Fruit fly (Drosophila melanogaster): ENCODE measurements around the gene wnd.

Gene wnd

DNA sequence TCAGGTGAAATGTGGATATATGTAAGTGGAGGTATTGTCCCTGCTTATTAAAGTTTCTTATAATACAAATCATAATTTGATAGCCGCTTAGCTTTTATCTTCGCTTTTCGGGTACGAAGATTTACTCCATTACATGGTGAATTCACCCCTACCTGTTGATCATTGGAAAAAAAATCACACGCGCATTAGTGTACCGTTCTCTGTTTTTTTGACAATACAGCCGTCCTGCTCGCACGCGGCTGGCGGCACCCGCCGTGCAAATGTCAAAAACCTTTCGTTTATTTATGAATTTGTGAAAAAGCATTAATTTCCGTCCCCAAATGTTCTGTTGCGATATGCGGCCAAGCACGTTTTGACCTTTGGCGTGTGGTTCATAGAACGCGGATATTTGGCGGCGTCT lies 3.7 kb downstream of the wnd start:
- TF ChIP-seq lola (GFP tag; optimal IDR thresholded peaks at IDR 0.05) = no peak
- no peak for TF ChIP-seq jim (GFP tag; optimal IDR thresholded peaks at IDR 0.05)
- TF ChIP-seq sage (GFP tag; optimal IDR thresholded peaks at IDR 0.05) = no peak
- no peak for TF ChIP-seq Rel (GFP tag; optimal IDR thresholded peaks at IDR 0.05)
- TF ChIP-seq Rel (tag; optimal IDR thresholded peaks at IDR 0.05) = peak; percentile 81

dm6 chr3L:19630701-19631100 lies 4.9 kb downstream of the wnd start:
- TF ChIP-seq jim (GFP tag; optimal IDR thresholded peaks at IDR 0.05) (no peak), Abd-B (GFP tag; optimal IDR thresholded peaks at IDR 0.05) (no peak), rgr (GFP tag; optimal IDR thresholded peaks at IDR 0.05) (peak; percentile 55), CG32264 (GFP tag; optimal IDR thresholded peaks at IDR 0.05) (peak; percentile 42), Jra (GFP tag; optimal IDR thresholded peaks at IDR 0.05) (peak; percentile 64), br (GFP tag; optimal IDR thresholded peaks at IDR 0.05) (peak; percentile 60), fru (GFP tag; optimal IDR thresholded peaks at IDR 0.05) (peak; percentile 45), sage (GFP tag; optimal IDR thresholded peaks at IDR 0.05) (peak; percentile 23), Rel (GFP tag; optimal IDR thresholded peaks at IDR 0.05) (no peak), Rel (tag; optimal IDR thresholded peaks at IDR 0.05) (peak; percentile 51), foxo (GFP tag; optimal IDR thresholded peaks at IDR 0.05) (peak in 1 of 2 experiments; percentile 48), ey (GFP tag; optimal IDR thresholded peaks at IDR 0.05) (peak; percentile 31), CG9705 (GFP tag; optimal IDR thresholded peaks at IDR 0.05) (peak; percentile 36), dl (GFP tag; optimal IDR thresholded peaks at IDR 0.05; ENCODE audit: insufficient read depth in 1 of 2, partially characterized antibody in 2 of 2) (no peak), psq (GFP tag; optimal IDR thresholded peaks at IDR 0.05) (peak; percentile 41), Dfd (GFP tag; optimal IDR thresholded peaks at IDR 0.05) (no peak), Hr83 (GFP tag; optimal IDR thresholded peaks at IDR 0.05; ENCODE audit: poor library complexity, severe bottlenecking) (peak; percentile 89), Myc (optimal IDR thresholded peaks at IDR 0.05) (no peak), h (GFP tag; optimal IDR thresholded peaks at IDR 0.05) (peak; percentile 81), OdsH (GFP tag; optimal IDR thresholded peaks at IDR 0.05) (peak; percentile 47), lola (GFP tag; optimal IDR thresholded peaks at IDR 0.05) (no peak)

dm6 chr3L:19618072-19618958 lies 17.3 kb downstream of the wnd start, which contains the start of gene asf1:
TSS of gene asf1 (plus strand) at chr3L:19618894.
- TF ChIP-seq ey (GFP tag; optimal IDR thresholded peaks at IDR 0.05) (peak; percentile 29), Hr83 (GFP tag; optimal IDR thresholded peaks at IDR 0.05; ENCODE audit: poor library complexity, severe bottlenecking) (no peak), sv (GFP tag; optimal IDR thresholded peaks at IDR 0.05) (peak; percentile 54), Mio (GFP tag; optimal IDR thresholded peaks at IDR 0.05) (no peak), Myc (optimal IDR thresholded peaks at IDR 0.05) (peak; percentile 67), dmrt93B (GFP tag; optimal IDR thresholded peaks at IDR 0.05) (no peak), OdsH (GFP tag; optimal IDR thresholded peaks at IDR 0.05) (peak; percentile 37), Hnf4 (GFP tag; optimal IDR thresholded peaks at IDR 0.05) (no peak), dsf (GFP tag; optimal IDR thresholded peaks at IDR 0.05; ENCODE audit: borderline replicate concordance) (no peak), N (GFP tag; optimal IDR thresholded peaks at IDR 0.05) (no peak), fru (GFP tag; optimal IDR thresholded peaks at IDR 0.05) (peak; percentile 63), psq (GFP tag; optimal IDR thresholded peaks at IDR 0.05) (no peak), Rel (GFP tag; optimal IDR thresholded peaks at IDR 0.05) (no peak), Rel (tag; optimal IDR thresholded peaks at IDR 0.05) (no peak), rgr (GFP tag; optimal IDR thresholded peaks at IDR 0.05) (no peak)

DNA sequence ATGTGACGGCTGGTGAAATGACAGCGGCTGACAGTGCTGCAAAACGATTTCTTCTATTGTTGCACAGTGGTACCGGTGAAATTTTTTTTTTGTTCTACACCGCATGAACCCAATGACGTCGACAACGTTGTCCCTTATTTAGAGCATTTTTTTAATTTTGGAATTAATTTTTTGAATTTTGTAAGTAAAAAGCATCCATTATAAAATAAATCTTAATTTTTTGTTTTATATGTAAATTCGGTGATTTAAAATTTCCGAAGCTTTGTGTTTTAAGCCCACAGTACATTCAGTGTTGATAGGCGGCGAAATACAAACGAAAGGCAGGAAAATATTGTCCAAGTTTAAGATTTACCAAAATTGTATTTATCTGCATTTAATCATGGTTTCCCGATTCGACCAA lies 23.4 kb downstream of the wnd start, which contains the start of the genes Lon and PIG-F:
Lon (minus strand) TSS at position 28 of the 400 bp plus-strand sequence.
PIG-F (plus strand) TSS at position 284 of the 400 bp plus-strand sequence.
- TF ChIP-seq Dfd (GFP tag; optimal IDR thresholded peaks at IDR 0.05) (no peak), Rel (GFP tag; optimal IDR thresholded peaks at IDR 0.05) (peak; percentile 92), Rel (tag; optimal IDR thresholded peaks at IDR 0.05) (peak; percentile 90), lola (GFP tag; optimal IDR thresholded peaks at IDR 0.05) (no peak), h (GFP tag; optimal IDR thresholded peaks at IDR 0.05) (peak; percentile 99), pan (optimal IDR thresholded peaks at IDR 0.05) (no peak), HLH106 (tag; optimal IDR thresholded peaks at IDR 0.05) (peak; percentile 99), GATAd (GFP tag; optimal IDR thresholded peaks at IDR 0.05) (peak; percentile 95), CG9705 (GFP tag; optimal IDR thresholded peaks at IDR 0.05) (peak; percentile 99), CG32264 (GFP tag; optimal IDR thresholded peaks at IDR 0.05) (peak; percentile 96), Hr83 (GFP tag; optimal IDR thresholded peaks at IDR 0.05; ENCODE audit: poor library complexity, severe bottlenecking) (peak; percentile 95), woc (GFP tag; optimal IDR thresholded peaks at IDR 0.05) (peak; percentile 97), psq (GFP tag; optimal IDR thresholded peaks at IDR 0.05) (peak; percentile 97), OdsH (GFP tag; optimal IDR thresholded peaks at IDR 0.05) (peak; percentile 99), dmrt93B (GFP tag; optimal IDR thresholded peaks at IDR 0.05) (peak; percentile 99), rgr (GFP tag; optimal IDR thresholded peaks at IDR 0.05) (peak; percentile 99), jim (GFP tag; optimal IDR thresholded peaks at IDR 0.05) (peak; percentile 76), Vsx2 (GFP tag; optimal IDR thresholded peaks at IDR 0.05; ENCODE audit: partially characterized antibody) (no peak), Hr78 (GFP tag; optimal IDR thresholded peaks at IDR 0.05) (no peak), dsf (GFP tag; optimal IDR thresholded peaks at IDR 0.05; ENCODE audit: borderline replicate concordance) (peak; percentile 96), foxo (GFP tag; optimal IDR thresholded peaks at IDR 0.05) (peak; percentile 91 to 99), Sp1 (GFP tag; optimal IDR thresholded peaks at IDR 0.05) (peak; percentile 99), CrebA (GFP tag; optimal IDR thresholded peaks at IDR 0.05; ENCODE audit: borderline replicate concordance) (no peak), brk (GFP tag; optimal IDR thresholded peaks at IDR 0.05) (no peak), N (GFP tag; optimal IDR thresholded peaks at IDR 0.05) (no peak), Myc (optimal IDR thresholded peaks at IDR 0.05) (peak; percentile 42), Mio (GFP tag; optimal IDR thresholded peaks at IDR 0.05) (peak; percentile 90), dl (GFP tag; optimal IDR thresholded peaks at IDR 0.05; ENCODE audit: insufficient read depth in 1 of 2, partially characterized antibody in 2 of 2) (no peak), usp (GFP tag; optimal IDR thresholded peaks at IDR 0.05) (no peak), tai (GFP tag; optimal IDR thresholded peaks at IDR 0.05) (no peak)

All from whole organism, wandering third instar larva.